Fruit fly (Drosophila melanogaster) whole organism, embryonic: Measurements from ENCODE around the gene dgt1.

Source experiments
- B-H2 ChIP-seq: fragments of 200-800 bp; sonication (Bioruptor generic); optimal IDR thresholded peaks from 2 replicates; lab custom pipeline; 2018; ENCODE audit warnings: missing biosample characterization, mild to moderate bottlenecking, missing genetic modification characterization
- Bgb ChIP-seq: fragments of 200-800 bp; sonication (Bioruptor generic); IDR thresholded peaks from 2 replicates; pipeline ENCODE4 v1.3.6; 2022; ENCODE audit warnings: missing biosample characterization, missing genetic modification characterization; ENCODE audit not compliant: partially characterized antibody
- CG10267 ChIP-seq: fragments of 200-800 bp; sonication (Bioruptor generic); optimal IDR thresholded peaks from 2 replicates; lab custom pipeline; 2018; ENCODE audit warnings: missing biosample characterization, mild to moderate bottlenecking, missing genetic modification characterization, moderate library complexity
- CG10654 ChIP-seq: fragments of 200-800 bp; sonication (Bioruptor generic); optimal IDR thresholded peaks from 2 replicates; lab custom pipeline; 2016; ENCODE audit warnings: missing biosample characterization, missing genetic modification characterization
- CG10959 ChIP-seq: fragments of 200-800 bp; sonication (Bioruptor generic); IDR thresholded peaks from 2 replicates; pipeline ENCODE4 v1.3.6; 2022; ENCODE audit warnings: missing biosample characterization, missing genetic modification characterization
- CG11247 ChIP-seq: fragments of 200-800 bp; sonication (Bioruptor generic); IDR thresholded peaks from 2 replicates; pipeline ENCODE4 v1.3.6; 2022; ENCODE audit warnings: missing biosample characterization, missing genetic modification characterization
- CG12155 ChIP-seq: fragments of 200-800 bp; sonication (Bioruptor generic); optimal IDR thresholded peaks from 3 replicates; lab custom pipeline; 2016; ENCODE audit warnings: missing biosample characterization, missing genetic modification characterization
- CG12659 ChIP-seq: fragments of 200-800 bp; sonication (Bioruptor generic); optimal IDR thresholded peaks from 3 replicates; lab custom pipeline; 2017; ENCODE audit warnings: mild to moderate bottlenecking, missing biosample characterization, missing genetic modification reagents, missing genetic modification characterization
- CG12942 ChIP-seq: fragments of 200-800 bp; sonication (Bioruptor generic); optimal IDR thresholded peaks from 3 replicates; lab custom pipeline; 2016; ENCODE audit warnings: missing biosample characterization, missing genetic modification characterization
- CG17328 ChIP-seq: fragments of 200-800 bp; sonication (Bioruptor generic); IDR thresholded peaks from 2 replicates; pipeline ENCODE4 v1.3.6; 2022; ENCODE audit warnings: missing biosample characterization, missing genetic modification characterization
- CG17802 ChIP-seq: fragments of 200-800 bp; sonication (Bioruptor generic); optimal IDR thresholded peaks from 2 replicates; lab custom pipeline; 2018; ENCODE audit warnings: missing biosample characterization, mild to moderate bottlenecking, missing genetic modification characterization, moderate library complexity
- CG17912 ChIP-seq: fragments of 200-800 bp; sonication (Bioruptor generic); optimal IDR thresholded peaks from 2 replicates; lab custom pipeline; 2018; ENCODE audit warnings: missing biosample characterization, mild to moderate bottlenecking, missing genetic modification characterization
- CG18262 ChIP-seq: fragments of 200-800 bp; optimal IDR thresholded peaks from 3 replicates; lab custom pipeline; 2019; ENCODE audit warnings: missing biosample characterization, mild to moderate bottlenecking, missing genetic modification characterization, moderate library complexity
- CG18619 ChIP-seq: fragments of 200-800 bp; sonication (Bioruptor generic); optimal IDR thresholded peaks from 3 replicates; lab custom pipeline; 2017; ENCODE audit warnings: missing biosample characterization, mild to moderate bottlenecking, missing genetic modification characterization
- CG2678 ChIP-seq: fragments of 200-800 bp; sonication (Bioruptor generic); optimal IDR thresholded peaks from 3 replicates; lab custom pipeline; 2019; ENCODE audit warnings: missing biosample characterization, mild to moderate bottlenecking, missing genetic modification characterization, moderate library complexity
- CG3407 ChIP-seq: fragments of 200-800 bp; sonication (Bioruptor generic); optimal IDR thresholded peaks from 2 replicates; lab custom pipeline; 2018; ENCODE audit warnings: missing biosample characterization, mild to moderate bottlenecking, missing genetic modification characterization
- CG34224 ChIP-seq: fragments of 200-800 bp; sonication (Bioruptor generic); IDR thresholded peaks from 3 replicates; pipeline ENCODE4 v1.3.6; 2022; ENCODE audit warnings: missing biosample characterization, missing genetic modification characterization; ENCODE audit not compliant: partially characterized antibody
- CG4820 ChIP-seq: fragments of 200-800 bp; sonication (Bioruptor generic); optimal IDR thresholded peaks from 3 replicates; lab custom pipeline; 2016; ENCODE audit warnings: missing biosample characterization, missing genetic modification characterization
- CG4854 ChIP-seq: fragments of 200-800 bp; sonication (Bioruptor generic); optimal IDR thresholded peaks from 2 replicates; lab custom pipeline; 2016; ENCODE audit warnings: missing biosample characterization, missing genetic modification characterization, inconsistent platforms
- CG9817 ChIP-seq: fragments of 200-800 bp; sonication (Bioruptor generic); optimal IDR thresholded peaks from 2 replicates; lab custom pipeline; 2018; ENCODE audit warnings: missing biosample characterization, mild to moderate bottlenecking, missing genetic modification characterization, moderate library complexity
- D19B ChIP-seq: fragments of 200-800 bp; sonication (Bioruptor generic); optimal IDR thresholded peaks from 2 replicates; lab custom pipeline; 2017; ENCODE audit warnings: missing biosample characterization, mild to moderate bottlenecking, missing genetic modification characterization
- Ets97D ChIP-seq: fragments of 200-800 bp; sonication (Bioruptor generic); optimal IDR thresholded peaks from 3 replicates; lab custom pipeline; 2016; ENCODE audit warnings: missing biosample characterization, missing genetic modification characterization
- GATAe ChIP-seq: fragments of 200-800 bp; sonication (Bioruptor generic); conservative IDR thresholded peaks from 2 replicates; pipeline ENCODE4 v1.3.6; 2022; ENCODE audit warnings: missing biosample characterization, missing genetic modification characterization
- H15 ChIP-seq: fragments of 200-800 bp; sonication (Bioruptor generic); IDR thresholded peaks from 3 replicates; pipeline ENCODE4 v1.3.6; 2022; ENCODE audit warnings: missing biosample characterization, missing genetic modification characterization
- Hsf ChIP-seq: fragments of 200-800 bp; sonication (Bioruptor generic); optimal IDR thresholded peaks from 3 replicates; lab custom pipeline; 2016; ENCODE audit warnings: missing biosample characterization, missing genetic modification characterization
- Lhr ChIP-seq: fragments of 200-800 bp; sonication (Bioruptor generic); optimal IDR thresholded peaks from 3 replicates; lab custom pipeline; 2017; ENCODE audit warnings: mild to moderate bottlenecking, missing biosample characterization, missing genetic modification reagents, missing genetic modification characterization
- MTF-1 ChIP-seq: fragments of 200-800 bp; sonication (Bioruptor generic); optimal IDR thresholded peaks from 2 replicates; lab custom pipeline; 2018; ENCODE audit warnings: missing biosample characterization, mild to moderate bottlenecking, missing genetic modification characterization, borderline replicate concordance
- Mad ChIP-seq: fragments of 200-800 bp; sonication (Bioruptor generic); optimal IDR thresholded peaks from 2 replicates; lab custom pipeline; 2016; ENCODE audit warnings: missing biosample characterization, missing genetic modification characterization
- Med ChIP-seq: fragments of 200-800 bp; sonication (Bioruptor generic); peaks from one replicate; lab custom pipeline; 2016; ENCODE audit warnings: missing biosample characterization, missing genetic modification characterization, mild to moderate bottlenecking, inconsistent platforms, moderate library complexity
- NfI ChIP-seq: fragments of 200-800 bp; sonication (Bioruptor generic); optimal IDR thresholded peaks from 3 replicates; lab custom pipeline; 2018; ENCODE audit warnings: missing biosample characterization, mild to moderate bottlenecking, missing genetic modification characterization, moderate library complexity
- al ChIP-seq: fragments of 200-800 bp; sonication (Bioruptor generic); IDR thresholded peaks from 2 replicates; pipeline ENCODE4 v1.3.6; 2022; ENCODE audit warnings: missing biosample characterization, missing genetic modification characterization
- cwo ChIP-seq: fragments of 200-800 bp; sonication (Bioruptor generic); optimal IDR thresholded peaks from 3 replicates; lab custom pipeline; 2017; ENCODE audit warnings: missing biosample characterization, missing genetic modification characterization, mild to moderate bottlenecking, moderate library complexity, missing genetic modification reagents
- dpn ChIP-seq, 2 experiments: fragments of 200-800 bp; sonication (Bioruptor generic); optimal IDR thresholded peaks; 3 replicates each; lab custom pipeline; 2016; ENCODE audit warnings: missing biosample characterization in 2 of 2, missing genetic modification characterization in 2 of 2
- gfzf ChIP-seq: fragments of 200-800 bp; sonication (Bioruptor generic); optimal IDR thresholded peaks from 2 replicates; lab custom pipeline; 2016; ENCODE audit warnings: missing biosample characterization, mild to moderate bottlenecking, missing genetic modification characterization, moderate library complexity
- hkb ChIP-seq, 2 experiments: fragments of 200-800 bp in 1 of 2; fragments of >200 bp in 1 of 2; sonication (Bioruptor generic) in 1 of 2; IDR thresholded peaks in 1 of 2; optimal IDR thresholded peaks in 1 of 2; 2 replicates each; pipeline versions ENCODE4 v1.3.6 to Lab custom; 2017 to 2022; ENCODE audit warnings: missing biosample characterization in 1 of 2, missing genetic modification characterization in 1 of 2
- jing ChIP-seq: fragments of 200-800 bp; sonication (Bioruptor generic); optimal IDR thresholded peaks from 2 replicates; lab custom pipeline; 2018; ENCODE audit warnings: missing biosample characterization, mild to moderate bottlenecking, missing genetic modification characterization
- lmd ChIP-seq: fragments of 200-800 bp; sonication (Bioruptor generic); IDR thresholded peaks from 2 replicates; pipeline ENCODE4 v1.3.6; 2022; ENCODE audit warnings: missing biosample characterization, missing genetic modification characterization
- mam ChIP-seq: fragments of 200-800 bp; sonication (Bioruptor generic); optimal IDR thresholded peaks from 3 replicates; lab custom pipeline; 2016; ENCODE audit warnings: missing biosample characterization, missing genetic modification characterization
- pan ChIP-seq, 4 experiments: fragments of >200 bp in 3 of 4; fragments of 200-800 bp in 1 of 4; sonication (Bioruptor generic) in 1 of 4; optimal IDR thresholded peaks in 3 of 4; IDR thresholded peaks in 1 of 4; 2 replicates each; pipeline versions ENCODE4 v1.3.6 to Lab custom; 2017 to 2022; ENCODE audit warnings: missing biosample characterization in 2 of 4, missing genetic modification characterization in 2 of 4, mixed read lengths in 1 of 4
- pho ChIP-seq: fragments of 200-800 bp; sonication (Bioruptor generic); optimal IDR thresholded peaks from 2 replicates; lab custom pipeline; 2016; ENCODE audit warnings: missing biosample characterization, missing genetic modification characterization
- row ChIP-seq: fragments of 200-800 bp; sonication (Bioruptor generic); IDR thresholded peaks from 3 replicates; pipeline ENCODE4 v1.3.6; 2022; ENCODE audit warnings: missing biosample characterization, missing genetic modification characterization
- toy ChIP-seq: fragments of 200-800 bp; sonication (Bioruptor generic); IDR thresholded peaks from 2 replicates; pipeline ENCODE4 v1.3.6; 2022; ENCODE audit warnings: missing biosample characterization, missing genetic modification characterization
- trem ChIP-seq: fragments of 200-800 bp; optimal IDR thresholded peaks from 3 replicates; lab custom pipeline; 2019; ENCODE audit warnings: missing biosample characterization, mild to moderate bottlenecking, missing genetic modification characterization, moderate library complexity
- unpg ChIP-seq: fragments of 200-800 bp; sonication (Bioruptor generic); optimal IDR thresholded peaks from 3 replicates; lab custom pipeline; 2018; ENCODE audit warnings: missing biosample characterization, mild to moderate bottlenecking, missing genetic modification characterization, moderate library complexity
- vvl ChIP-seq: fragments of 200-800 bp; sonication (Bioruptor generic); IDR thresholded peaks from 2 replicates; pipeline ENCODE4 v1.3.6; 2022; ENCODE audit warnings: missing biosample characterization, missing genetic modification characterization
- zen ChIP-seq: fragments of 200-800 bp; sonication (Bioruptor generic); optimal IDR thresholded peaks from 3 replicates; lab custom pipeline; 2018; ENCODE audit warnings: missing biosample characterization, mild to moderate bottlenecking, missing genetic modification characterization, moderate library complexity

dgt1 gene

DNA sequence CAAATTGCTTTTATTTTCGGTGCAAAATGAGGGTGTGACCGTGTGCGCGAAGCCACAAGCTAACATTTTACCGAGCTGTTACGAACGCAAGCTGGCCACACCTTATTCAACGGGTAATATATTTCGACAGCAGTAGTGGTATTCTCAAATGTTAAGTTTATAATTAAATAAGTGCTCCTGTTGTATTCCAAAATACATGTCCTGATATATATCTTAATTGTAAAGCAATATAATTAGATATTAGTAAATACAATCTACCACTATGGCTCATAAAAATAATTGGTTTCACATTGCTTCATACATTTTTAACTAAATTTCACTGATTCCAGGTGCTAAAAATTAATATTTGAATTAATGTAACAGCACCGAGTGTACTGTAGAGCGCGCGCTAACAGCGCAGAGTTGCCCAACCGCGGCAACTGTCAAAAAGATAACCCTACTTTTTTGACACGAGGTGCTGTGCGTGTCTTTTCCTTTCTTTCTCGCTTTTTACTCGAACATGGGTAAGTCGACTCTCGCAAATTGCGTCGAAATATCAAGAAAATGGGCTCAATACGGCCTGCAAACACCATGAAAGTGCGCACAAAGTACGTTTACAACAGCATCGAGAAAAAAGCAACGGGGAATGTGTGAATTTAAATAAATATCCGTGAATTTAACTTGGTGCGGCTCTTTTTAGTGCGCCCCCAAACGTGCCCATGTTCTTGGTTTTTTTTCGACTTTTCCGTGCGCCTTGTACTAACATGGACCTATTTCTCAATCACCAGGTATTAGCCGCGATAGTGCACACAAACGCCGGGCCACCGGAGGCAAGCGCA lies 4.3 kb upstream of the dgt1 start, which contains the start of the genes CG15514 and RpS8 (continued):
- TF ChIP-seq Med (GFP tag; lab: Kevin White, UChicago) (peak; percentile 90), dpn (GFP tag; optimal IDR thresholded peaks at IDR 0.05; lab: Kevin White, UChicago) (peak; percentile 36 to 52), CG12659 (GFP tag; lab: Kevin White, UChicago) (peak; percentile 88), CG12942 (peak; percentile 3), CG18262 (peak; percentile 33), Mad (peak; percentile 16), CG4820 (GFP tag; lab: Kevin White, UChicago) (peak; percentile 21), NfI (GFP tag; lab: Kevin White, UChicago) (peak; percentile 74), unpg (GFP tag; lab: Kevin White, UChicago) (peak; percentile 54), Lhr (GFP tag; lab: Kevin White, UChicago) (peak; percentile 69), CG10267 (peak; percentile 75), CG10959 (GFP tag; lab: Robert Waterston, UW) (no peak), row (GFP tag; lab: Robert Waterston, UW) (peak; percentile 76), gfzf (GFP tag; lab: Kevin White, UChicago) (peak; percentile 74), MTF-1 (peak; percentile 65), Bgb (GFP tag; lab: Robert Waterston, UW) (0 out of 2 replicates have a peak, but pooled peaks have one; percentile 20), toy (GFP tag; lab: Robert Waterston, UW) (no peak), al (peak; percentile 51; the same call in 1 of the 2 replicates), lmd (peak; percentile 33; the same call in 1 of the 2 replicates), jing (no peak), CG11247 (GFP tag; lab: Robert Waterston, UW) (0 out of 2 replicates have a peak, but pooled peaks have one; percentile 28), GATAe (GFP tag; lab: Robert Waterston, UW) (no peak), CG12155 (GFP tag; lab: Kevin White, UChicago) (peak; percentile 19), CG2678 (tag; lab: Kevin White, UChicago) (peak; percentile 83), trem (tag; lab: Kevin White, UChicago) (peak; percentile 66), hkb (optimal IDR thresholded peaks at IDR 0.05; lab: Kevin White, UChicago) (peak; percentile 77), hkb (GFP tag; IDR thresholded peaks at IDR 0.05; lab: Robert Waterston, UW) (peak; percentile 11; the same call in 1 of the 2 replicates), cwo (GFP tag; lab: Kevin White, UChicago) (peak; percentile 33), CG34224 (no peak), CG3407 (GFP tag; lab: Kevin White, UChicago) (peak; percentile 58), CG4854 (peak; percentile 24), zen (peak; percentile 59), CG9817 (tag; lab: Kevin White, UChicago) (peak; percentile 63), Ets97D (GFP tag; lab: Kevin White, UChicago) (peak; percentile 97), CG10654 (GFP tag; lab: Kevin White, UChicago) (peak; percentile 51), CG18619 (GFP tag; lab: Kevin White, UChicago) (peak; percentile 72), H15 (GFP tag; lab: Robert Waterston, UW) (no peak), pho (GFP tag; lab: Kevin White, UChicago) (peak; percentile 6), CG17912 (GFP tag; lab: Kevin White, UChicago) (peak; percentile 63), Hsf (peak; percentile 3), D19B (peak; percentile 49), CG17802 (tag; lab: Kevin White, UChicago) (peak; percentile 33), CG17328 (0 out of 2 replicates have a peak, but pooled peaks have one; percentile 30), B-H2 (GFP tag; lab: Kevin White, UChicago) (peak; percentile 73), vvl (GFP tag; lab: Robert Waterston, UW) (peak; percentile 55; the same call in 1 of the 2 replicates), pan (optimal IDR thresholded peaks at IDR 0.05; lab: Kevin White, UChicago) (no peak), pan (GFP tag; optimal IDR thresholded peaks at IDR 0.05 in 1 of 2, IDR thresholded peaks at IDR 0.05 in 1 of 2) (peak in 1 of 2 experiments; percentile 54), mam (GFP tag; lab: Kevin White, UChicago) (peak; percentile 25)
